Worm (Caenorhabditis elegans) whole organism, L4 larva: ENCODE data around the gene ZC21.6.

Experiments
- Y5F2A.4 ChIP-seq: fragments of 200-800 bp; sonication (Bioruptor generic); optimal IDR thresholded peaks from 2 replicates; lab custom pipeline; 2018; ENCODE audit warnings: mild to moderate bottlenecking, missing genetic modification characterization, missing compliant biosample characterization
- arid-1 ChIP-seq: fragments of 200-800 bp; sonication (Bioruptor generic); conservative IDR thresholded peaks from 2 replicates; pipeline ENCODE4 v1.3.6; 2022; ENCODE audit warnings: missing genetic modification reagents, missing genetic modification characterization, missing compliant biosample characterization
- ceh-20 ChIP-seq: fragments of 200-800 bp; sonication (Bioruptor generic); IDR thresholded peaks from 2 replicates; pipeline ENCODE4 v1.3.6; 2022; ENCODE audit warnings: missing genetic modification reagents, missing genetic modification characterization, missing compliant biosample characterization
- ceh-28 ChIP-seq: fragments of 150-350 bp; optimal IDR thresholded peaks from 2 replicates; lab custom pipeline; 2014; ENCODE audit warnings: missing biosample characterization, missing genetic modification reagents, missing genetic modification characterization
- ceh-32 ChIP-seq: sonication (generic microtip); optimal IDR thresholded peaks from 2 replicates; lab custom pipeline; 2016; ENCODE audit warnings: mild to moderate bottlenecking, missing genetic modification characterization, missing compliant biosample characterization; ENCODE audit not compliant: poor library complexity
- duxl-1 ChIP-seq: sonication (generic microtip); optimal IDR thresholded peaks from 2 replicates; lab custom pipeline; 2016; ENCODE audit warnings: mild to moderate bottlenecking, missing genetic modification characterization, moderate library complexity, missing compliant biosample characterization; ENCODE audit not compliant: poor library complexity
- fkh-10 ChIP-seq: fragments of 150-350 bp; optimal IDR thresholded peaks from 2 replicates; lab custom pipeline; 2014; ENCODE audit warnings: missing biosample characterization, missing genetic modification reagents, missing genetic modification characterization
- fos-1 ChIP-seq: fragments of 150-350 bp; optimal IDR thresholded peaks from 2 replicates; lab custom pipeline; 2014; ENCODE audit warnings: missing biosample characterization, missing genetic modification characterization
- lin-13 ChIP-seq: fragments of 150-350 bp; optimal IDR thresholded peaks from 2 replicates; lab custom pipeline; 2014; ENCODE audit warnings: missing biosample characterization, missing genetic modification reagents, missing genetic modification characterization
- lin-29 ChIP-seq: fragments of 200-800 bp; sonication (Bioruptor generic); IDR thresholded peaks from 2 replicates; pipeline ENCODE4 v1.3.6; 2022; ENCODE audit warnings: missing genetic modification reagents, missing genetic modification characterization, missing compliant biosample characterization
- mes-2 ChIP-seq: sonication (generic microtip); optimal IDR thresholded peaks from 2 replicates; lab custom pipeline; 2016; ENCODE audit warnings: missing genotype, mild to moderate bottlenecking, missing genetic modification characterization, missing compliant biosample characterization; ENCODE audit not compliant: poor library complexity, severe bottlenecking
- mxl-3 ChIP-seq: fragments of 200-800 bp; sonication (Bioruptor generic); optimal IDR thresholded peaks from 2 replicates; lab custom pipeline; 2018; ENCODE audit warnings: mild to moderate bottlenecking, missing genetic modification characterization, missing compliant biosample characterization
- rbr-2 ChIP-seq: sonication (generic microtip); optimal IDR thresholded peaks from 2 replicates; lab custom pipeline; 2016; ENCODE audit warnings: missing genotype, missing genetic modification characterization, missing compliant biosample characterization
- set-16 ChIP-seq: fragments of 200-800 bp; sonication (Bioruptor generic); IDR thresholded peaks from 2 replicates; pipeline ENCODE4 v1.3.6; 2022; ENCODE audit warnings: missing genetic modification reagents, missing genetic modification characterization, missing compliant biosample characterization
- spr-3 ChIP-seq: fragments of 200-800 bp; sonication (Bioruptor generic); optimal IDR thresholded peaks from 2 replicates; lab custom pipeline; 2018; ENCODE audit warnings: mild to moderate bottlenecking, missing genetic modification characterization, missing compliant biosample characterization
- zag-1 ChIP-seq: fragments of 150-350 bp; optimal IDR thresholded peaks from 2 replicates; lab custom pipeline; 2014; ENCODE audit warnings: missing biosample characterization, missing genetic modification characterization

ZC21.6 gene

ce11 chrIII:8494708-8495107, 50.7 kb downstream of the ZC21.6 start, which contains the start of gene pac-1:
Gene pac-1 (plus strand): TSS chrIII:8495008.
- TF ChIP-seq ceh-32, result no peak
- TF ChIP-seq ceh-20 (GFP tag; lab: Robert Waterston, UW), result no peak
- TF ChIP-seq lin-29 (GFP tag; lab: Robert Waterston, UW), result no peak
- no peak for TF ChIP-seq mxl-3 (GFP tag; lab: Kevin White, UChicago)
- no peak for TF ChIP-seq arid-1 (GFP tag; lab: Robert Waterston, UW)
- no peak for TF ChIP-seq lin-13
- no peak for TF ChIP-seq fos-1
- no peak for TF ChIP-seq duxl-1 (tag; lab: Kevin White, UChicago)
- TF ChIP-seq mes-2 (tag; lab: Kevin White, UChicago), result no peak
- TF ChIP-seq spr-3 (GFP tag; lab: Kevin White, UChicago), result no peak
- TF ChIP-seq set-16, result no peak
- no peak for TF ChIP-seq ceh-28 (tag; lab: Kevin White, UChicago)
- no peak for TF ChIP-seq rbr-2 (tag; lab: Kevin White, UChicago)
- no peak for TF ChIP-seq zag-1
- TF ChIP-seq fkh-10 (GFP tag; lab: Kevin White, UChicago), result no peak
- no peak for TF ChIP-seq Y5F2A.4
- TF ChIP-seq, all 104 proteins: peak for 0
